Worm (Caenorhabditis elegans) whole organism, young adult: ENCODE data around the gene srx-74.

Experiments used
- B0035.1 ChIP-seq: sonication (generic microtip); optimal IDR thresholded peaks from 2 replicates; lab custom pipeline; 2016; ENCODE audit warnings: missing genetic modification characterization, mild to moderate bottlenecking, missing compliant biosample characterization, missing genotype, missing genetic modification reagents
- Y53F4B.3 ChIP-seq: fragments of 200-800 bp; sonication (Bioruptor generic); IDR thresholded peaks from 2 replicates; pipeline ENCODE4 v1.3.6; 2022; ENCODE audit warnings: missing genetic modification reagents, missing genetic modification characterization, missing compliant biosample characterization
- attf-6 ChIP-seq: fragments of 200-800 bp; sonication (Bioruptor generic); IDR thresholded peaks from 2 replicates; pipeline ENCODE4 v1.3.6; 2022; ENCODE audit warnings: missing genetic modification reagents, missing genetic modification characterization, missing compliant biosample characterization
- lag-1 ChIP-seq: fragments of 200-800 bp; sonication (Bioruptor generic); IDR thresholded peaks from 2 replicates; pipeline ENCODE4 v1.3.6; 2022; ENCODE audit warnings: missing genetic modification reagents, missing genetic modification characterization, missing compliant biosample characterization
- nhr-80 ChIP-seq: sonication (generic microtip); optimal IDR thresholded peaks from 2 replicates; lab custom pipeline; 2016; ENCODE audit warnings: missing genetic modification characterization, missing compliant biosample characterization
- pbrm-1 ChIP-seq: fragments of 200-800 bp; sonication (Bioruptor generic); IDR thresholded peaks from 2 replicates; pipeline ENCODE4 v1.3.6; 2022; ENCODE audit warnings: missing genetic modification reagents, missing genetic modification characterization, missing compliant biosample characterization
- rec-8 ChIP-seq, 2 experiments: sonication (generic microtip); optimal IDR thresholded peaks; 2 replicates each; lab custom pipeline; 2016; ENCODE audit warnings: mild to moderate bottlenecking in 2 of 2, missing genetic modification characterization in 2 of 2, missing genetic modification reagents in 2 of 2, missing genotype in 2 of 2, missing biosample characterization in 1 of 2, missing compliant biosample characterization in 1 of 2, moderate library complexity in 1 of 2
- tlf-1 ChIP-seq: fragments of 200-800 bp; sonication (Bioruptor generic); optimal IDR thresholded peaks from 2 replicates; lab custom pipeline; 2018; ENCODE audit warnings: mild to moderate bottlenecking, missing genetic modification characterization, missing compliant biosample characterization
- unc-62 ChIP-seq: fragments of 150-350 bp; optimal IDR thresholded peaks from 2 replicates; lab custom pipeline; 2014; ENCODE audit warnings: missing biosample characterization, missing genetic modification reagents, missing genetic modification characterization
- ztf-3 ChIP-seq: fragments of 200-800 bp; sonication (Bioruptor generic); optimal IDR thresholded peaks from 2 replicates; lab custom pipeline; 2018; ENCODE audit warnings: mild to moderate bottlenecking, missing genetic modification characterization, missing compliant biosample characterization

DNA sequence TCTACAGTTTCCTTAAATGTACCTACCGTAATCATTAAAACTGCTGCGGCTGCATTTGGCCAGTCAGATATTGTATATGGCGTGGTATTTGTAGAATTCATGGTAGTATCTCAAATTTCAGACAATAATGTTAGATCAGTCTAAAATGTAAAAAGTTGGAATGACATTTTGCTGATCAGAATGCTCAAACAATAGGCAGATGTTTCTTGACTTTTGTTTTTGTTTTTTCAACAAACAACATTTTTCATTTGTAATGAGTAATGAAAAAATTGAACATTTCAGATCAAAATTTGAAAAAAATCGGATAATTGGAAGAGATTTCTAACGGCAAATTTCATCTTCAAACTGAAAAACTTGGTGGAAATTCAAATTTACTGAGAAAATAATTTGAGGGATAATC lies 6.3 kb upstream of the srx-74 start, which contains the start of gene srx-77:
- TF ChIP-seq rec-8 (tag; optimal IDR thresholded peaks at IDR 0.05; lab: Kevin White, UChicago) (no peak), unc-62 (GFP tag; lab: Kevin White, UChicago) (no peak), lag-1 (no peak), nhr-80 (no peak), tlf-1 (GFP tag; lab: Kevin White, UChicago) (no peak), ztf-3 (GFP tag; lab: Kevin White, UChicago) (no peak), Y53F4B.3 (GFP tag; lab: Robert Waterston, UW) (no peak), attf-6 (GFP tag; lab: Robert Waterston, UW) (no peak), B0035.1 (tag; lab: Kevin White, UChicago) (no peak), pbrm-1 (GFP tag; lab: Robert Waterston, UW) (no peak)
